Worm (Caenorhabditis elegans): ENCODE measurements around the gene fbxb-71.

Gene fbxb-71

ce11 chrX:3297812-3298211 is 35.1 kb downstream of the fbxb-71 start:
- TF ChIP-seq ref-1 (GFP tag; conservative IDR thresholded peaks at IDR 0.05) (no peak), med-1 (GFP tag; optimal IDR thresholded peaks at IDR 0.05; ENCODE audit: insufficient read depth) (no peak), ztf-23 (GFP tag; IDR thresholded peaks at IDR 0.05) (no peak), flt-1 (GFP tag; IDR thresholded peaks at IDR 0.05) (no peak), tab-1 (GFP tag; IDR thresholded peaks at IDR 0.05) (no peak)

- TF ChIP-seq ztf-29 (GFP tag; IDR thresholded peaks at IDR 0.05) (no peak), tab-1 (GFP tag; IDR thresholded peaks at IDR 0.05) (no peak), cog-1 (tag; optimal IDR thresholded peaks at IDR 0.05) (no peak), med-1 (GFP tag; optimal IDR thresholded peaks at IDR 0.05; ENCODE audit: insufficient read depth) (no peak), flt-1 (GFP tag; IDR thresholded peaks at IDR 0.05) (no peak), ztf-23 (GFP tag; IDR thresholded peaks at IDR 0.05) (no peak), ref-1 (GFP tag; conservative IDR thresholded peaks at IDR 0.05) (no peak), klf-2 (GFP tag; conservative IDR thresholded peaks at IDR 0.05) (no peak), T22C8.4 (GFP tag; IDR thresholded peaks at IDR 0.05) (no peak)
Measured at ce11 chrX:3298582-3298981, 35.9 kb downstream of the fbxb-71 start, which contains the start of gene K09C4.1. Gene K09C4.1, plus strand, starts transcription at chrX:3298882.

ce11 chrX:3300582-3300981 is 37.9 kb downstream of the fbxb-71 start:
- TF ChIP-seq tab-1 (GFP tag; IDR thresholded peaks at IDR 0.05) (no peak), T22C8.4 (GFP tag; IDR thresholded peaks at IDR 0.05) (no peak), med-1 (GFP tag; optimal IDR thresholded peaks at IDR 0.05; ENCODE audit: insufficient read depth) (no peak), cog-1 (tag; optimal IDR thresholded peaks at IDR 0.05) (no peak), ztf-29 (GFP tag; IDR thresholded peaks at IDR 0.05) (no peak), ztf-23 (GFP tag; IDR thresholded peaks at IDR 0.05) (no peak), ref-1 (GFP tag; conservative IDR thresholded peaks at IDR 0.05) (no peak), flt-1 (GFP tag; IDR thresholded peaks at IDR 0.05) (no peak), klf-2 (GFP tag; conservative IDR thresholded peaks at IDR 0.05) (no peak)

ce11 chrX:3301770-3302169 is 39.1 kb downstream of the fbxb-71 start, which contains the start of gene F11D5.5:
Gene F11D5.5, plus strand, starts transcription at chrX:3302070.
- TF ChIP-seq ztf-29 (GFP tag; IDR thresholded peaks at IDR 0.05) (no peak), T22C8.4 (GFP tag; IDR thresholded peaks at IDR 0.05) (no peak), cog-1 (tag; optimal IDR thresholded peaks at IDR 0.05) (no peak), ztf-23 (GFP tag; IDR thresholded peaks at IDR 0.05) (no peak), med-1 (GFP tag; optimal IDR thresholded peaks at IDR 0.05; ENCODE audit: insufficient read depth) (no peak), tab-1 (GFP tag; IDR thresholded peaks at IDR 0.05) (no peak), flt-1 (GFP tag; IDR thresholded peaks at IDR 0.05) (no peak), klf-2 (GFP tag; conservative IDR thresholded peaks at IDR 0.05) (no peak), ref-1 (GFP tag; conservative IDR thresholded peaks at IDR 0.05) (no peak)

- TF ChIP-seq med-1 (GFP tag; optimal IDR thresholded peaks at IDR 0.05; ENCODE audit: insufficient read depth), result no peak
- no peak for TF ChIP-seq ztf-29 (GFP tag; IDR thresholded peaks at IDR 0.05)
- no peak for TF ChIP-seq ztf-23 (GFP tag; IDR thresholded peaks at IDR 0.05)
- no peak for TF ChIP-seq T22C8.4 (GFP tag; IDR thresholded peaks at IDR 0.05)
- TF ChIP-seq ref-1 (GFP tag; conservative IDR thresholded peaks at IDR 0.05), result no peak
- no peak for TF ChIP-seq cog-1 (tag; optimal IDR thresholded peaks at IDR 0.05)
- no peak for TF ChIP-seq flt-1 (GFP tag; IDR thresholded peaks at IDR 0.05)
- no peak for TF ChIP-seq klf-2 (GFP tag; conservative IDR thresholded peaks at IDR 0.05)
- no peak for TF ChIP-seq tab-1 (GFP tag; IDR thresholded peaks at IDR 0.05)
Measured at ce11 chrX:3304068-3304467, 41.4 kb downstream of the fbxb-71 start, which contains the start of gene F11D5.7. Gene F11D5.7, plus strand, starts transcription at chrX:3304368.

- TF ChIP-seq cog-1 (tag; optimal IDR thresholded peaks at IDR 0.05) (no peak), flt-1 (GFP tag; IDR thresholded peaks at IDR 0.05) (no peak), med-1 (GFP tag; optimal IDR thresholded peaks at IDR 0.05; ENCODE audit: insufficient read depth) (no peak)
Measured at ce11 chrX:3306594-3307296, 44.0 kb downstream of the fbxb-71 start.

- TF ChIP-seq ztf-23 (GFP tag; IDR thresholded peaks at IDR 0.05) (no peak), tab-1 (GFP tag; IDR thresholded peaks at IDR 0.05) (no peak), ztf-29 (GFP tag; IDR thresholded peaks at IDR 0.05) (no peak), klf-2 (GFP tag; conservative IDR thresholded peaks at IDR 0.05) (no peak)
Measured at ce11 chrX:3310702-3311101, 48.0 kb downstream of the fbxb-71 start.

Data from whole organism, midembryonic.